Worm (Caenorhabditis elegans) whole organism, young adult: ENCODE measurements around the gene spe-44.

Experiments
- B0035.1 ChIP-seq: sonication (generic microtip); optimal IDR thresholded peaks from 2 replicates; lab custom pipeline; 2016; ENCODE audit warnings: missing genetic modification characterization, mild to moderate bottlenecking, missing compliant biosample characterization, missing genotype, missing genetic modification reagents
- F10E7.11 ChIP-seq: sonication (generic microtip); optimal IDR thresholded peaks from 2 replicates; lab custom pipeline; 2017; ENCODE audit warnings: mild to moderate bottlenecking, missing genetic modification characterization, moderate library complexity, missing compliant biosample characterization
- F22D6.2 ChIP-seq: sonication (generic microtip); optimal IDR thresholded peaks from 2 replicates; lab custom pipeline; 2016; ENCODE audit warnings: mild to moderate bottlenecking, missing genetic modification characterization, missing compliant biosample characterization
- F23B12.7 ChIP-seq: sonication (generic microtip); optimal IDR thresholded peaks from 2 replicates; lab custom pipeline; 2017; ENCODE audit warnings: missing genetic modification characterization, mild to moderate bottlenecking, missing compliant biosample characterization, antibody characterized with exemption, moderate library complexity; ENCODE audit not compliant: insufficient read depth
- K12H6.12 ChIP-seq: fragments of 200-800 bp; sonication (Bioruptor generic); optimal IDR thresholded peaks from 2 replicates; lab custom pipeline; 2018; ENCODE audit warnings: mild to moderate bottlenecking, missing genetic modification characterization, missing compliant biosample characterization
- Y79H2A.3 ChIP-seq: fragments of 200-800 bp; sonication (Bioruptor generic); conservative IDR thresholded peaks from 2 replicates; pipeline ENCODE4 v1.3.6; 2022; ENCODE audit warnings: missing genetic modification reagents, missing genetic modification characterization, missing compliant biosample characterization
- ZK185.1 ChIP-seq: sonication (generic microtip); optimal IDR thresholded peaks from 2 replicates; lab custom pipeline; 2016; ENCODE audit warnings: mild to moderate bottlenecking, missing genetic modification characterization, missing compliant biosample characterization; ENCODE audit not compliant: poor library complexity, severe bottlenecking
- ama-1 ChIP-seq, 3 experiments: fragments of 150-350 bp in 1 of 3; sonication (generic microtip) in 2 of 3; optimal IDR thresholded peaks; 2 replicates each; lab custom pipeline; 2014 to 2018; ENCODE audit warnings: missing biosample characterization in 2 of 3, missing genetic modification characterization in 2 of 3, missing genetic modification reagents in 2 of 3
- atf-7 ChIP-seq: sonication (generic microtip); optimal IDR thresholded peaks from 2 replicates; lab custom pipeline; 2017; ENCODE audit warnings: mild to moderate bottlenecking, missing genetic modification characterization, missing compliant biosample characterization
- attf-6 ChIP-seq: fragments of 200-800 bp; sonication (Bioruptor generic); IDR thresholded peaks from 2 replicates; pipeline ENCODE4 v1.3.6; 2022; ENCODE audit warnings: missing genetic modification reagents, missing genetic modification characterization, missing compliant biosample characterization
- bed-2 ChIP-seq: fragments of 200-800 bp; sonication (Bioruptor generic); IDR thresholded peaks from 2 replicates; pipeline ENCODE4 v1.3.6; 2022; ENCODE audit warnings: missing genetic modification reagents, missing genetic modification characterization, missing compliant biosample characterization
- ccch-3 ChIP-seq: fragments of 200-800 bp; sonication (Bioruptor generic); optimal IDR thresholded peaks from 2 replicates; lab custom pipeline; 2018; ENCODE audit warnings: mild to moderate bottlenecking, missing genetic modification characterization, missing compliant biosample characterization
- cebp-1 ChIP-seq, 2 experiments: fragments of 200-800 bp in 1 of 2; sonication (Bioruptor generic) in 1 of 2; sonication (generic microtip) in 1 of 2; IDR thresholded peaks in 1 of 2; optimal IDR thresholded peaks in 1 of 2; 2 replicates each; pipeline versions ENCODE4 v1.3.6 to Lab custom; 2017 to 2022; ENCODE audit warnings: missing compliant biosample characterization in 2 of 2, missing genetic modification characterization in 2 of 2, mild to moderate bottlenecking in 1 of 2, missing genetic modification reagents in 1 of 2, moderate library complexity in 1 of 2
- cebp-2 ChIP-seq: fragments of 200-800 bp; sonication (Bioruptor generic); IDR thresholded peaks from 2 replicates; pipeline ENCODE4 v1.3.6; 2022; ENCODE audit warnings: missing genetic modification characterization, missing compliant biosample characterization
- ceh-100 ChIP-seq: fragments of 200-800 bp; sonication (Bioruptor generic); IDR thresholded peaks from 2 replicates; pipeline ENCODE4 v1.3.6; 2022; ENCODE audit warnings: missing genetic modification reagents, missing genetic modification characterization, missing compliant biosample characterization
- dox-1 ChIP-seq: fragments of 200-800 bp; sonication (Bioruptor generic); IDR thresholded peaks from 2 replicates; pipeline ENCODE4 v1.3.6; 2022; ENCODE audit warnings: missing genetic modification reagents, missing genetic modification characterization, missing compliant biosample characterization
- dpl-1 ChIP-seq: fragments of 150-350 bp; optimal IDR thresholded peaks from 2 replicates; lab custom pipeline; 2014; ENCODE audit warnings: missing biosample characterization, missing genetic modification reagents, missing genetic modification characterization
- egl-18 ChIP-seq: fragments of 200-800 bp; sonication (Bioruptor generic); IDR thresholded peaks from 2 replicates; pipeline ENCODE4 v1.3.6; 2022; ENCODE audit warnings: missing genetic modification reagents, missing genetic modification characterization, missing compliant biosample characterization
- hlh-26 ChIP-seq: fragments of 200-800 bp; sonication (Bioruptor generic); conservative IDR thresholded peaks from 2 replicates; pipeline ENCODE4 v1.3.6; 2022; ENCODE audit warnings: missing genetic modification reagents, missing genetic modification characterization, missing compliant biosample characterization
- hmg-1.2 ChIP-seq: fragments of 200-800 bp; sonication (Bioruptor generic); IDR thresholded peaks from 2 replicates; pipeline ENCODE4 v1.3.6; 2022; ENCODE audit warnings: missing genetic modification reagents, missing genetic modification characterization, missing compliant biosample characterization
- hrde-1 ChIP-seq: sonication (generic microtip); optimal IDR thresholded peaks from 2 replicates; lab custom pipeline; 2016; ENCODE audit warnings: missing genetic modification characterization, mild to moderate bottlenecking, missing compliant biosample characterization, moderate library complexity, missing genotype, missing genetic modification reagents, borderline replicate concordance
- hsf-1 ChIP-seq: fragments of 200-800 bp; sonication (Bioruptor generic); IDR thresholded peaks from 2 replicates; pipeline ENCODE4 v1.3.6; 2022; ENCODE audit warnings: missing genetic modification reagents, missing genetic modification characterization, missing compliant biosample characterization
- let-526 ChIP-seq: fragments of 200-800 bp; sonication (Bioruptor generic); IDR thresholded peaks from 2 replicates; pipeline ENCODE4 v1.3.6; 2022; ENCODE audit warnings: missing genetic modification reagents, missing genetic modification characterization, missing compliant biosample characterization
- let-607 ChIP-seq, 2 experiments: fragments of 200-800 bp in 1 of 2; sonication (Bioruptor generic) in 1 of 2; sonication (generic microtip) in 1 of 2; optimal IDR thresholded peaks; 2 replicates each; lab custom pipeline; 2016 to 2018; ENCODE audit warnings: mild to moderate bottlenecking in 2 of 2, missing compliant biosample characterization in 2 of 2, missing genetic modification characterization in 2 of 2, moderate library complexity in 2 of 2, missing genotype in 1 of 2
- lin-35 ChIP-seq, 3 experiments: fragments of 150-350 bp in 2 of 3; sonication (generic microtip) in 1 of 3; optimal IDR thresholded peaks; 2 replicates each; lab custom pipeline; 2014 to 2018; ENCODE audit warnings: missing biosample characterization in 3 of 3, missing genetic modification characterization in 3 of 3, missing genetic modification reagents in 3 of 3
- lir-1 ChIP-seq: fragments of 200-800 bp; sonication (Bioruptor generic); conservative IDR thresholded peaks from 2 replicates; pipeline ENCODE4 v1.3.6; 2022; ENCODE audit warnings: missing genetic modification reagents, missing genetic modification characterization, missing compliant biosample characterization
- lsl-1 ChIP-seq: fragments of 200-800 bp; sonication (Bioruptor generic); optimal IDR thresholded peaks from 2 replicates; lab custom pipeline; 2018; ENCODE audit warnings: mild to moderate bottlenecking, missing genetic modification characterization, moderate library complexity, missing compliant biosample characterization
- madf-6 ChIP-seq: fragments of 200-800 bp; sonication (Bioruptor generic); IDR thresholded peaks from 2 replicates; pipeline ENCODE4 v1.3.6; 2022; ENCODE audit warnings: missing genetic modification reagents, missing genetic modification characterization, missing compliant biosample characterization
- mel-28 ChIP-seq: sonication (generic microtip); optimal IDR thresholded peaks from 2 replicates; lab custom pipeline; 2016; ENCODE audit warnings: borderline replicate concordance, mild to moderate bottlenecking, missing genetic modification characterization, missing compliant biosample characterization
- mes-4 ChIP-seq: sonication (generic microtip); optimal IDR thresholded peaks from 2 replicates; lab custom pipeline; 2016; ENCODE audit warnings: missing genotype, missing genetic modification characterization, missing compliant biosample characterization
- nfya-2 ChIP-seq: fragments of 200-800 bp; sonication (Bioruptor generic); IDR thresholded peaks from 2 replicates; pipeline ENCODE4 v1.3.6; 2022; ENCODE audit warnings: missing genetic modification reagents, missing genetic modification characterization, missing compliant biosample characterization
- nhr-120 ChIP-seq: fragments of 200-800 bp; sonication (Bioruptor generic); IDR thresholded peaks from 2 replicates; pipeline ENCODE4 v1.3.6; 2022; ENCODE audit warnings: missing genetic modification characterization, missing compliant biosample characterization
- nhr-27 ChIP-seq: fragments of 200-800 bp; sonication (Bioruptor generic); optimal IDR thresholded peaks from 2 replicates; lab custom pipeline; 2018; ENCODE audit warnings: mild to moderate bottlenecking, missing genetic modification characterization, moderate library complexity, missing compliant biosample characterization
- nhr-80 ChIP-seq: sonication (generic microtip); optimal IDR thresholded peaks from 2 replicates; lab custom pipeline; 2016; ENCODE audit warnings: missing genetic modification characterization, missing compliant biosample characterization
- repo-1 ChIP-seq: sonication (generic microtip); optimal IDR thresholded peaks from 2 replicates; lab custom pipeline; 2017; ENCODE audit warnings: mild to moderate bottlenecking, missing genetic modification characterization, missing compliant biosample characterization
- rpc-1 ChIP-seq, 2 experiments: fragments of 150-350 bp in 1 of 2; sonication (generic microtip) in 1 of 2; optimal IDR thresholded peaks; 2 replicates each; lab custom pipeline; 2014 to 2018; ENCODE audit warnings: missing biosample characterization in 1 of 2, missing genetic modification characterization in 1 of 2, missing genetic modification reagents in 1 of 2, missing genotype in 1 of 2
- sea-2 ChIP-seq: fragments of 200-800 bp; sonication (Bioruptor generic); IDR thresholded peaks from 2 replicates; pipeline ENCODE4 v1.3.6; 2022; ENCODE audit warnings: missing genetic modification characterization, missing compliant biosample characterization
- snpc-3.4 ChIP-seq: sonication (generic microtip); optimal IDR thresholded peaks from 2 replicates; lab custom pipeline; 2017; ENCODE audit warnings: missing genetic modification characterization, mild to moderate bottlenecking, missing compliant biosample characterization, antibody characterized with exemption, moderate library complexity, missing genotype, missing genetic modification reagents
- somi-1 ChIP-seq: fragments of 200-800 bp; sonication (Bioruptor generic); optimal IDR thresholded peaks from 2 replicates; lab custom pipeline; 2018; ENCODE audit warnings: mild to moderate bottlenecking, missing genetic modification characterization, missing compliant biosample characterization
- tbx-9 ChIP-seq: sonication (generic microtip); optimal IDR thresholded peaks from 2 replicates; lab custom pipeline; 2016; ENCODE audit warnings: borderline replicate concordance, missing genetic modification characterization, inconsistent platforms, missing compliant biosample characterization
- xnd-1 ChIP-seq: sonication (generic microtip); optimal IDR thresholded peaks from 2 replicates; lab custom pipeline; 2016; ENCODE audit warnings: missing genotype, missing genetic modification reagents, missing genetic modification characterization, missing compliant biosample characterization
- ztf-18 ChIP-seq: sonication (generic microtip); optimal IDR thresholded peaks from 2 replicates; lab custom pipeline; 2016; ENCODE audit warnings: missing genotype, mild to moderate bottlenecking, missing genetic modification characterization, missing compliant biosample characterization
- ztf-25 ChIP-seq: fragments of 200-800 bp; sonication (Bioruptor generic); IDR thresholded peaks from 2 replicates; pipeline ENCODE4 v1.3.6; 2022; ENCODE audit warnings: missing genetic modification reagents, missing genetic modification characterization, missing compliant biosample characterization
- ztf-28 ChIP-seq: fragments of 200-800 bp; sonication (Bioruptor generic); IDR thresholded peaks from 2 replicates; pipeline ENCODE4 v1.3.6; 2022; ENCODE audit warnings: missing genetic modification reagents, missing genetic modification characterization, missing compliant biosample characterization
- ztf-6 ChIP-seq: fragments of 200-800 bp; sonication (Bioruptor generic); IDR thresholded peaks from 2 replicates; pipeline ENCODE4 v1.3.6; 2022; ENCODE audit warnings: missing genetic modification reagents, missing genetic modification characterization, missing compliant biosample characterization

Gene spe-44

DNA sequence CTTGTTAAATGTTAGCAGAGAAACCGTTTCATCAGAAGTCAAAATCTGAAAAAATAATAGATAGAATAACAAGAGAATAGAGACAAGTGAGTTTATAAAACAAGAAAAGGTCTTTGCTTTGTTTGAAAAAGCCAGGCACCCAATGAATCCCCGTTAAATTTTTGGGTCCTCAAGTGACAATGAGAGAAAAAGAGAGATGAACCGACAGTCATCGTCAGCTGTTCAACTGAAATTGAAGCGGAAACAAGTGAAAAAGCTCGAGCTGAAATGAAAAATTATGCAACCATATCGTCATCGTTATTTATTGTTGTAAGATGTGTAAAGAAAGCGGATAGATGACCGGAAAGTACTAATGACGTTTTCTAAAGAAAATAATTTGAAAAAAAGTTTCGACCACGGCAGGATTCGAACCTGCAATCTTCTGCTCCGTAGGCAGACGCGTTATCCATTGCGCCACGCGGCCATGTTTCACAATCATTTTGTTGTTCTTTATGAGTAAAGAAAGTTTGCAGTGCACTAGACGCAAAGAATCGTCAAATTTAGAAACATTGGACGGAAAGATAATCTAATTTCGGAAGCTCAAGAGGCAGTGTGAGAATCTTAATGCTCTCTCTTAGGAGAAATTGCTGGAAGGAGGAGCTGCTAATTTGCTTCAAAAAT lies 36.3 kb downstream of the spe-44 start, which contains the start of gene F08G5.3 (continued):
- peak; percentile 57; the same call in 1 of the 2 replicates for TF ChIP-seq hsf-1
- TF ChIP-seq K12H6.12, result peak; percentile 21
- no peak for TF ChIP-seq tbx-9 (tag; lab: Kevin White, UChicago)
- peak; percentile 66 for TF ChIP-seq ztf-18 (tag; lab: Kevin White, UChicago)
- TF ChIP-seq nhr-27 (tag; lab: Kevin White, UChicago), result no peak
- no peak for TF ChIP-seq bed-2 (GFP tag; lab: Robert Waterston, UW)
- peak; percentile 95 for TF ChIP-seq rpc-1 (optimal IDR thresholded peaks at IDR 0.05; lab: Kevin White, UChicago)
- TF ChIP-seq rpc-1 (tag; optimal IDR thresholded peaks at IDR 0.05; lab: Kevin White, UChicago), result peak; percentile 95
- no peak for TF ChIP-seq ztf-6
- TF ChIP-seq B0035.1 (tag; lab: Kevin White, UChicago), result no peak
- TF ChIP-seq attf-6, result peak; percentile 75
- TF ChIP-seq madf-6 (GFP tag; lab: Robert Waterston, UW), result peak; percentile 43; the same call in 1 of the 2 replicates
- no peak for TF ChIP-seq nhr-120
- TF ChIP-seq let-607 (tag; optimal IDR thresholded peaks at IDR 0.05; lab: Kevin White, UChicago), result peak in 1 of 2 experiments; percentile 29
- no peak for TF ChIP-seq mel-28 (tag; lab: Kevin White, UChicago)
- TF ChIP-seq hlh-26, result no peak
- peak; percentile 24 for TF ChIP-seq repo-1 (tag; lab: Kevin White, UChicago)
- no peak for TF ChIP-seq atf-7 (tag; lab: Kevin White, UChicago)
- no peak for TF ChIP-seq sea-2 (GFP tag; lab: Robert Waterston, UW)
- TF ChIP-seq mes-4, result peak; percentile 82
- TF ChIP-seq lsl-1 (GFP tag; lab: Kevin White, UChicago), result peak; percentile 43
- 0 out of 2 replicates have a peak, but pooled peaks have one; percentile 28 for TF ChIP-seq ceh-100
- no peak for TF ChIP-seq ccch-3 (GFP tag; lab: Kevin White, UChicago)
- peak; percentile 63 for TF ChIP-seq ZK185.1
- peak; percentile 23 for TF ChIP-seq nhr-80 (tag; lab: Kevin White, UChicago)
- peak; percentile 90; the same call in 1 of the 2 replicates for TF ChIP-seq cebp-2 (GFP tag; lab: Robert Waterston, UW)
- no peak for TF ChIP-seq Y79H2A.3 (GFP tag; lab: Robert Waterston, UW)
- peak; percentile 71 for TF ChIP-seq snpc-3.4
- TF ChIP-seq dox-1, result peak; percentile 74
- peak; percentile 94 for TF ChIP-seq ztf-25 (GFP tag; lab: Robert Waterston, UW)
- TF ChIP-seq dpl-1, result peak; percentile 9
- peak; percentile 73 for TF ChIP-seq F23B12.7 (tag; lab: Kevin White, UChicago)
- no peak for TF ChIP-seq ama-1 (optimal IDR thresholded peaks at IDR 0.05; lab: Kevin White, UChicago)
- TF ChIP-seq ama-1 (GFP tag; optimal IDR thresholded peaks at IDR 0.05; lab: Kevin White, UChicago), result peak; percentile 70 to 73
- peak; percentile 16 for TF ChIP-seq F22D6.2 (tag; lab: Kevin White, UChicago)
- TF ChIP-seq egl-18 (GFP tag; lab: Robert Waterston, UW), result 0 out of 2 replicates have a peak, but pooled peaks have one; percentile 9
- TF ChIP-seq lir-1 (GFP tag; lab: Robert Waterston, UW), result no peak
- peak; percentile 67 for TF ChIP-seq hmg-1.2 (GFP tag; lab: Robert Waterston, UW)
- no peak for TF ChIP-seq let-526 (GFP tag; lab: Robert Waterston, UW)
- TF ChIP-seq lin-35 (GFP tag; optimal IDR thresholded peaks at IDR 0.05; lab: Kevin White, UChicago), result peak in 1 of 3 experiments; percentile 77
- TF ChIP-seq cebp-1 (GFP tag; IDR thresholded peaks at IDR 0.05; lab: Robert Waterston, UW), result peak; percentile 70
- TF ChIP-seq cebp-1 (tag; optimal IDR thresholded peaks at IDR 0.05; lab: Kevin White, UChicago), result peak; percentile 85
- no peak for TF ChIP-seq nfya-2
- TF ChIP-seq ztf-28, result peak; percentile 66; the same call in 1 of the 2 replicates
- TF ChIP-seq F10E7.11 (tag; lab: Kevin White, UChicago), result no peak
- TF ChIP-seq somi-1, result peak; percentile 59
- no peak for TF ChIP-seq xnd-1 (tag; lab: Kevin White, UChicago)
- TF ChIP-seq hrde-1 (tag; lab: Kevin White, UChicago), result peak; percentile 67
